Worm (Caenorhabditis elegans): ENCODE data around the gene nhr-262.

ce11 chrV:16909871-16910270 is 5.2 kb downstream of the nhr-262 start, which contains the start of gene F09C6.16:
- no peak for TF ChIP-seq unc-42 (tag; optimal IDR thresholded peaks at IDR 0.05)
- no peak for TF ChIP-seq unc-55 (GFP tag; optimal IDR thresholded peaks at IDR 0.05)
- TF ChIP-seq K09A11.1 (tag; optimal IDR thresholded peaks at IDR 0.05; ENCODE audit: insufficient read depth), result no peak

Data from whole organism, late embryonic.